Fruit fly (Drosophila melanogaster) whole organism, embryonic: ENCODE data around the gene CG15803.
A peak's percentile ranks its signal among the peaks of the same experiment; 100 is the strongest.

Experiments
- Antp ChIP-seq: fragments of 200-800 bp; sonication (Bioruptor generic); optimal IDR thresholded peaks from 3 replicates; lab custom pipeline; 2016; ENCODE audit warnings: missing biosample characterization, missing genetic modification characterization
- CG10274 ChIP-seq: fragments of 200-800 bp; sonication (Bioruptor generic); optimal IDR thresholded peaks from 3 replicates; lab custom pipeline; 2017; ENCODE audit warnings: missing biosample characterization, mild to moderate bottlenecking, missing genetic modification characterization
- CG10959 ChIP-seq: fragments of 200-800 bp; sonication (Bioruptor generic); IDR thresholded peaks from 2 replicates; pipeline ENCODE4 v1.3.6; 2022; ENCODE audit warnings: missing biosample characterization, missing genetic modification characterization
- CG11696 ChIP-seq: fragments of 200-800 bp; sonication (Bioruptor generic); IDR thresholded peaks from 2 replicates; pipeline ENCODE4 v1.3.6; 2022; ENCODE audit warnings: missing biosample characterization, missing genetic modification characterization
- CG1233 ChIP-seq: fragments of 200-800 bp; sonication (Bioruptor generic); optimal IDR thresholded peaks from 4 replicates; lab custom pipeline; 2018; ENCODE audit warnings: missing biosample characterization, mild to moderate bottlenecking, missing genetic modification characterization
- CG14860 ChIP-seq: fragments of 200-800 bp; sonication (Bioruptor generic); IDR thresholded peaks from 3 replicates; pipeline ENCODE4 v1.3.6; 2022; ENCODE audit warnings: missing biosample characterization, missing genetic modification characterization; ENCODE audit not compliant: partially characterized antibody
- CG14965 ChIP-seq: fragments of 200-800 bp; sonication (Bioruptor generic); optimal IDR thresholded peaks from 2 replicates; lab custom pipeline; 2016; ENCODE audit warnings: missing biosample characterization, missing genetic modification characterization, borderline replicate concordance
- CG15073 ChIP-seq: fragments of 200-800 bp; sonication (Bioruptor generic); optimal IDR thresholded peaks from 2 replicates; lab custom pipeline; 2016; ENCODE audit warnings: missing biosample characterization, missing genetic modification characterization
- CG15514 ChIP-seq: fragments of 200-800 bp; sonication (Bioruptor generic); optimal IDR thresholded peaks from 3 replicates; lab custom pipeline; 2017; ENCODE audit warnings: missing biosample characterization, missing genetic modification characterization, mild to moderate bottlenecking, moderate library complexity, missing genetic modification reagents
- CG4282 ChIP-seq: fragments of 200-800 bp; sonication (Bioruptor generic); optimal IDR thresholded peaks from 2 replicates; lab custom pipeline; 2016; ENCODE audit warnings: missing biosample characterization, missing genetic modification characterization
- CG4360 ChIP-seq: fragments of 200-800 bp; sonication (Bioruptor generic); IDR thresholded peaks from 2 replicates; pipeline ENCODE4 v1.3.6; 2022; ENCODE audit warnings: missing biosample characterization, missing genetic modification characterization
- CG4404 ChIP-seq: fragments of 200-800 bp; sonication (Bioruptor generic); IDR thresholded peaks from 2 replicates; pipeline ENCODE4 v1.3.6; 2022; ENCODE audit warnings: missing biosample characterization, missing genetic modification characterization
- CG6683 ChIP-seq: fragments of 200-800 bp; sonication (Bioruptor generic); optimal IDR thresholded peaks from 2 replicates; lab custom pipeline; 2017; ENCODE audit warnings: missing biosample characterization, mild to moderate bottlenecking, missing genetic modification characterization, missing genetic modification reagents
- CG6765 ChIP-seq: fragments of 200-800 bp; sonication (Bioruptor generic); optimal IDR thresholded peaks from 3 replicates; lab custom pipeline; 2017; ENCODE audit warnings: missing biosample characterization, mild to moderate bottlenecking, missing genetic modification characterization
- D19A ChIP-seq: fragments of 200-800 bp; optimal IDR thresholded peaks from 3 replicates; lab custom pipeline; 2019; ENCODE audit warnings: missing biosample characterization, mild to moderate bottlenecking, missing genetic modification characterization, moderate library complexity
- Ets97D ChIP-seq: fragments of 200-800 bp; sonication (Bioruptor generic); optimal IDR thresholded peaks from 3 replicates; lab custom pipeline; 2016; ENCODE audit warnings: missing biosample characterization, missing genetic modification characterization
- HHEX ChIP-seq: fragments of 200-800 bp; sonication (Bioruptor generic); optimal IDR thresholded peaks from 3 replicates; lab custom pipeline; 2017; ENCODE audit warnings: missing biosample characterization, mild to moderate bottlenecking, missing genetic modification characterization, missing genetic modification reagents
- Hmx ChIP-seq: fragments of 200-800 bp; sonication (Bioruptor generic); optimal IDR thresholded peaks from 2 replicates; lab custom pipeline; 2016; ENCODE audit warnings: missing biosample characterization, missing genetic modification characterization
- Jarid2 ChIP-seq: fragments of 200-800 bp; sonication (Bioruptor generic); optimal IDR thresholded peaks from 3 replicates; lab custom pipeline; 2017; ENCODE audit warnings: mild to moderate bottlenecking, missing biosample characterization, missing genetic modification reagents, missing genetic modification characterization
- MESR4 ChIP-seq: fragments of 200-800 bp; sonication (Bioruptor generic); optimal IDR thresholded peaks from 2 replicates; lab custom pipeline; 2018; ENCODE audit warnings: missing biosample characterization, mild to moderate bottlenecking, missing genetic modification characterization, moderate library complexity
- Myb ChIP-seq: fragments of 200-800 bp; sonication (Bioruptor generic); optimal IDR thresholded peaks from 2 replicates; lab custom pipeline; 2016; ENCODE audit warnings: missing biosample characterization, missing genetic modification characterization
- PHDP ChIP-seq: fragments of 200-800 bp; sonication (Bioruptor generic); optimal IDR thresholded peaks from 3 replicates; lab custom pipeline; 2018; ENCODE audit warnings: missing biosample characterization, mild to moderate bottlenecking, missing genetic modification characterization, moderate library complexity
- Stat92E ChIP-seq, 3 experiments: fragments of >200 bp in 2 of 3; fragments of 200-800 bp in 1 of 3; sonication (Bioruptor generic) in 1 of 3; optimal IDR thresholded peaks; 2 replicates each; lab custom pipeline; 2017 to 2019; ENCODE audit warnings: missing biosample characterization in 3 of 3, missing genetic modification characterization in 3 of 3, mild to moderate bottlenecking in 1 of 3, moderate library complexity in 1 of 3
- Xbp1 ChIP-seq: fragments of 200-800 bp; sonication (Bioruptor generic); optimal IDR thresholded peaks from 3 replicates; lab custom pipeline; 2016; ENCODE audit warnings: missing biosample characterization, mild to moderate bottlenecking, missing genetic modification characterization
- ap ChIP-seq: fragments of 200-800 bp; sonication (Bioruptor generic); IDR thresholded peaks from 2 replicates; pipeline ENCODE4 v1.3.6; 2022; ENCODE audit warnings: missing biosample characterization, missing genetic modification characterization
- bcd ChIP-seq: fragments of 200-800 bp; sonication (Bioruptor generic); optimal IDR thresholded peaks from 2 replicates; lab custom pipeline; 2017; ENCODE audit warnings: missing biosample characterization, mild to moderate bottlenecking, missing genetic modification characterization
- br ChIP-seq: fragments of >200 bp; optimal IDR thresholded peaks from 2 replicates; lab custom pipeline; 2017
- bsh ChIP-seq, 2 experiments: fragments of 200-800 bp; sonication (Bioruptor generic); optimal IDR thresholded peaks; 2 replicates each; lab custom pipeline; 2017 to 2018; ENCODE audit warnings: mild to moderate bottlenecking in 2 of 2, missing biosample characterization in 2 of 2, missing genetic modification characterization in 2 of 2, moderate library complexity in 1 of 2
- chm ChIP-seq: fragments of 200-800 bp; sonication (Bioruptor generic); IDR thresholded peaks from 2 replicates; pipeline ENCODE4 v1.3.6; 2022; ENCODE audit warnings: missing biosample characterization, missing genetic modification characterization
- croc ChIP-seq: fragments of 200-800 bp; sonication (Bioruptor generic); conservative IDR thresholded peaks from 3 replicates; pipeline ENCODE4 v1.3.6; 2022; ENCODE audit warnings: missing biosample characterization, missing genetic modification characterization
- crol ChIP-seq: fragments of 200-800 bp; sonication (Bioruptor generic); IDR thresholded peaks from 2 replicates; pipeline ENCODE4 v1.3.6; 2022; ENCODE audit warnings: missing biosample characterization, missing genetic modification characterization
- dmrt99B ChIP-seq: fragments of 200-800 bp; sonication (Bioruptor generic); optimal IDR thresholded peaks from 2 replicates; lab custom pipeline; 2018; ENCODE audit warnings: missing biosample characterization, mild to moderate bottlenecking, missing genetic modification characterization, moderate library complexity
- dpn ChIP-seq, 2 experiments: fragments of 200-800 bp; sonication (Bioruptor generic); optimal IDR thresholded peaks; 3 replicates each; lab custom pipeline; 2016; ENCODE audit warnings: missing biosample characterization in 2 of 2, missing genetic modification characterization in 2 of 2
- en ChIP-seq: fragments of 200-800 bp; sonication (Bioruptor generic); optimal IDR thresholded peaks from 2 replicates; lab custom pipeline; 2016; ENCODE audit warnings: missing biosample characterization, missing genetic modification characterization
- fd102C ChIP-seq: fragments of 200-800 bp; sonication (Bioruptor generic); optimal IDR thresholded peaks from 2 replicates; lab custom pipeline; 2018; ENCODE audit warnings: missing biosample characterization, mild to moderate bottlenecking, missing genetic modification characterization, moderate library complexity
- gt ChIP-seq: fragments of 200-800 bp; sonication (Bioruptor generic); IDR thresholded peaks from 2 replicates; pipeline ENCODE4 v1.3.6; 2022; ENCODE audit warnings: missing biosample characterization, missing genetic modification characterization
- hth ChIP-seq: fragments of >200 bp; optimal IDR thresholded peaks from 2 replicates; lab custom pipeline; 2017; ENCODE audit warnings: inconsistent platforms
- lola ChIP-seq, 3 experiments: fragments of >200 bp in 2 of 3; fragments of 200-800 bp in 1 of 3; sonication (Bioruptor generic) in 1 of 3; optimal IDR thresholded peaks; 2 replicates each; lab custom pipeline; 2017 to 2019; ENCODE audit warnings: missing biosample characterization in 3 of 3, missing genetic modification characterization in 3 of 3, mild to moderate bottlenecking in 1 of 3, moderate library complexity in 1 of 3
- nerfin-1 ChIP-seq: fragments of 200-800 bp; sonication (Bioruptor generic); optimal IDR thresholded peaks from 3 replicates; lab custom pipeline; 2019; ENCODE audit warnings: missing biosample characterization, mild to moderate bottlenecking, missing genetic modification characterization, moderate library complexity
- pfk ChIP-seq: fragments of 200-800 bp; sonication (Bioruptor generic); optimal IDR thresholded peaks from 2 replicates; lab custom pipeline; 2018; ENCODE audit warnings: missing biosample characterization, mild to moderate bottlenecking, missing genetic modification characterization, moderate library complexity
- ranshi ChIP-seq: fragments of 200-800 bp; sonication (Bioruptor generic); IDR thresholded peaks from 2 replicates; pipeline ENCODE4 v1.3.6; 2022; ENCODE audit warnings: missing biosample characterization, missing genetic modification characterization
- salm ChIP-seq: fragments of 200-800 bp; sonication (Bioruptor generic); optimal IDR thresholded peaks from 2 replicates; lab custom pipeline; 2018; ENCODE audit warnings: missing biosample characterization, mild to moderate bottlenecking, missing genetic modification characterization
- sob ChIP-seq: fragments of 200-800 bp; sonication (Bioruptor generic); IDR thresholded peaks from 2 replicates; pipeline ENCODE4 v1.3.6; 2022; ENCODE audit warnings: missing biosample characterization, missing genetic modification characterization
- ssp ChIP-seq: fragments of 200-800 bp; sonication (Bioruptor generic); IDR thresholded peaks from 2 replicates; pipeline ENCODE4 v1.3.6; 2022; ENCODE audit warnings: missing biosample characterization, missing genetic modification characterization
- stwl ChIP-seq: fragments of 200-800 bp; sonication (Bioruptor generic); optimal IDR thresholded peaks from 3 replicates; lab custom pipeline; 2018; ENCODE audit warnings: missing biosample characterization, mild to moderate bottlenecking, missing genetic modification characterization, moderate library complexity
- tio ChIP-seq: fragments of 200-800 bp; sonication (Bioruptor generic); optimal IDR thresholded peaks from 2 replicates; lab custom pipeline; 2017; ENCODE audit warnings: missing biosample characterization, missing genetic modification characterization, inconsistent platforms
- zen2 ChIP-seq: fragments of 200-800 bp; sonication (Bioruptor generic); IDR thresholded peaks from 3 replicates; pipeline ENCODE4 v1.3.6; 2022; ENCODE audit warnings: missing biosample characterization, missing genetic modification characterization; ENCODE audit not compliant: partially characterized antibody
- zfh1 ChIP-seq: fragments of 200-800 bp; sonication (Bioruptor generic); IDR thresholded peaks from 3 replicates; pipeline ENCODE4 v1.3.6; 2022; ENCODE audit warnings: missing biosample characterization, missing genetic modification characterization
- zfh2 ChIP-seq: fragments of 200-800 bp; sonication (Bioruptor generic); optimal IDR thresholded peaks from 2 replicates; lab custom pipeline; 2016; ENCODE audit warnings: missing biosample characterization, missing genetic modification characterization

CG15803 gene

DNA sequence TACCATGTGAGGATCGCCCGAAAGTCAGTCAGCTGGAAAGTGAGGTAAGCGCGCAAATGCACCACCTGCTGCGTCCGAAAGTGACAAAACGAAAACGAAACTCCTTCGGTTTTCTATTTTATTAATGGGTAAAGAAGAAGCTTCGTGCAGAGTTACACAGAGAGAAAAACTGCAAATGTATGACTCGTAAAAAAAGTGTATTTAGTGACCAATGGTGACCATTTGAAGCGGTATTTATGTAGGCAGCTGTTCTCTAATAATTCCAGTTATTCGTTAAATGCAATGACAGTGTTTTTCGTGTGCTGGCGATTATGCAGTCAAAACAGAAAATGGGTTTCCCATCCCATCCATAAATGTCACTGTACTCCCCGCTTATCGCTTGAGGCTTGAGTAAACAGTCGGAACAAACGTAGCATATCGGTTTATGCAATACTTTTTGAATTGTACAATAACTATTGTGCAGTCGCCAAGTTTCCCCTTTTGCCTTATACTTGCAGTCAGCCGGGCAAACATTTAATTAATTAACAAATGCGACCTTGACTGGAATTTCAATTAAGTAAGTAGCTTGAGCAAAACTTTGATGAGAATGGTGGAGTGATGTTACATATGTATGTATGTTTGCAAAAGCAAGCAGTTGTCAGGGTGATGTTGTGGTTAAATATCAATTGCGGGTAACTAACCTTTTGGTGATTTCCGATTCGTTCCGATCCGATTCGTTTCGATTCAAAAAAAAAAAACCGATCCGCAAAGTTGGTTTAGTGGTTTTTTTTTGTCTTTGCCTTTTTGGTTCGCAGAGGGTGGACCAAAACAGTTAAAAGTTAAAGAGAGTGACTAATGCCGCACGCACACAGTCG lies 62.9 kb downstream of the CG15803 start (continued):
- no peak for TF ChIP-seq Myb (GFP tag; lab: Kevin White, UChicago)
- TF ChIP-seq CG4404: no peak
- TF ChIP-seq CG10274 (GFP tag; lab: Kevin White, UChicago): no peak
- TF ChIP-seq CG15514 (GFP tag; lab: Kevin White, UChicago): no peak
- TF ChIP-seq chm (GFP tag; lab: Robert Waterston, UW): no peak
- no peak for TF ChIP-seq CG6765 (GFP tag; lab: Kevin White, UChicago)
- 0 out of 2 replicates have a peak, but pooled peaks have one; percentile 17 for TF ChIP-seq CG4360 (GFP tag; lab: Robert Waterston, UW)
- peak; percentile 17 for TF ChIP-seq dmrt99B (tag; lab: Kevin White, UChicago)
- TF ChIP-seq MESR4: no peak
- no peak for TF ChIP-seq br (lab: Kevin White, UChicago)
- TF ChIP-seq CG14965 (GFP tag; lab: Kevin White, UChicago): no peak
- TF ChIP-seq bcd (GFP tag; lab: Kevin White, UChicago): no peak
- TF ChIP-seq nerfin-1 (tag; lab: Kevin White, UChicago): no peak
- no peak for TF ChIP-seq Xbp1 (GFP tag; lab: Kevin White, UChicago)
- no peak for TF ChIP-seq dpn (GFP tag; optimal IDR thresholded peaks at IDR 0.05; lab: Kevin White, UChicago)
- TF ChIP-seq gt (GFP tag; lab: Robert Waterston, UW): no peak
- TF ChIP-seq hth: no peak
- TF ChIP-seq ssp (GFP tag; lab: Robert Waterston, UW): no peak
- no peak for TF ChIP-seq sob
- TF ChIP-seq CG14860 (GFP tag; lab: Robert Waterston, UW): no peak
- TF ChIP-seq D19A (tag; lab: Kevin White, UChicago): no peak
- TF ChIP-seq zfh2: no peak
- no peak for TF ChIP-seq CG4282
- TF ChIP-seq en (GFP tag; lab: Kevin White, UChicago): no peak
- no peak for TF ChIP-seq tio
- no peak for TF ChIP-seq fd102C (GFP tag; lab: Kevin White, UChicago)
- TF ChIP-seq HHEX: peak; percentile 23
- no peak for TF ChIP-seq stwl (tag; lab: Kevin White, UChicago)
- TF ChIP-seq salm (tag; lab: Kevin White, UChicago): no peak
- no peak for TF ChIP-seq ap
- no peak for TF ChIP-seq crol (GFP tag; lab: Robert Waterston, UW)
- no peak for TF ChIP-seq CG6683 (GFP tag; lab: Kevin White, UChicago)
- TF ChIP-seq CG15073 (GFP tag; lab: Kevin White, UChicago): no peak
- TF ChIP-seq CG11696 (GFP tag; lab: Robert Waterston, UW): no peak
- no peak for TF ChIP-seq CG10959 (GFP tag; lab: Robert Waterston, UW)
- no peak for TF ChIP-seq Stat92E (GFP tag; optimal IDR thresholded peaks at IDR 0.05; lab: Kevin White, UChicago)
- no peak for TF ChIP-seq Ets97D (GFP tag; lab: Kevin White, UChicago)
- TF ChIP-seq zen2 (GFP tag; lab: Robert Waterston, UW): 0 out of 3 replicates have a peak, but pooled peaks have one; percentile 19
- no peak for TF ChIP-seq PHDP
- no peak for TF ChIP-seq pfk
- TF ChIP-seq CG1233 (GFP tag; lab: Kevin White, UChicago): no peak
- TF ChIP-seq croc (GFP tag; lab: Robert Waterston, UW): no peak
- TF ChIP-seq Jarid2: no peak
- TF ChIP-seq lola (GFP tag; optimal IDR thresholded peaks at IDR 0.05; lab: Kevin White, UChicago): no peak
- no peak for TF ChIP-seq Antp (GFP tag; lab: Kevin White, UChicago)
- no peak for TF ChIP-seq Hmx (GFP tag; lab: Kevin White, UChicago)
- peak in 1 of 2 experiments; percentile 51 for TF ChIP-seq bsh (GFP tag; optimal IDR thresholded peaks at IDR 0.05; lab: Kevin White, UChicago)
- 0 out of 2 replicates have a peak, but pooled peaks have one; percentile 34 for TF ChIP-seq ranshi (GFP tag; lab: Robert Waterston, UW)
- peak; percentile 25; the same call in 1 of the 3 replicates for TF ChIP-seq zfh1
